Worm (Caenorhabditis elegans) whole organism, L1 larva: Measurements from ENCODE around the gene sek-6.

ENCODE experiments used
- C16A3.4 ChIP-seq: fragments of 150-350 bp; optimal IDR thresholded peaks from 2 replicates; lab custom pipeline; 2014; ENCODE audit warnings: missing biosample characterization, missing genetic modification characterization
- F16B12.6 ChIP-seq: fragments of 150-350 bp; optimal IDR thresholded peaks from 2 replicates; lab custom pipeline; 2014; ENCODE audit warnings: missing biosample characterization, missing genetic modification characterization
- ama-1 ChIP-seq: fragments of 150-350 bp; optimal IDR thresholded peaks from 2 replicates; lab custom pipeline; 2014
- blmp-1 ChIP-seq: fragments of 150-350 bp; optimal IDR thresholded peaks from 2 replicates; lab custom pipeline; 2014; ENCODE audit warnings: missing biosample characterization, missing genetic modification characterization
- ceh-63 ChIP-seq: fragments of 200-800 bp; sonication (Bioruptor generic); optimal IDR thresholded peaks from 2 replicates; lab custom pipeline; 2018; ENCODE audit warnings: mild to moderate bottlenecking, missing genetic modification characterization, missing compliant biosample characterization
- ceh-82 ChIP-seq, 3 experiments: fragments of 150-350 bp in 1 of 3; sonication (generic microtip) in 2 of 3; optimal IDR thresholded peaks; 2 replicates each; lab custom pipeline; 2014 to 2017; ENCODE audit warnings: missing biosample characterization in 3 of 3, missing genetic modification characterization in 3 of 3
- ces-1 ChIP-seq: fragments of 150-350 bp; optimal IDR thresholded peaks from 2 replicates; lab custom pipeline; 2014; ENCODE audit warnings: missing biosample characterization, missing genetic modification reagents, missing genetic modification characterization
- efl-1 ChIP-seq, 4 experiments: fragments of 150-350 bp; optimal IDR thresholded peaks in 3 of 4; peaks in 1 of 4; 1 replicate in 1 of 4; 2 replicates in 3 of 4; lab custom pipeline; 2014; ENCODE audit warnings: missing biosample characterization in 2 of 4, missing genetic modification characterization in 2 of 4, missing genetic modification reagents in 2 of 4
- elt-3 ChIP-seq, 6 experiments: fragments of 150-350 bp in 1 of 6; sonication (generic microtip); optimal IDR thresholded peaks; 2 replicates each; lab custom pipeline; 2017 to 2018; ENCODE audit warnings: missing biosample characterization in 6 of 6, missing genetic modification characterization in 6 of 6, inconsistent platforms in 1 of 6
- fkh-10 ChIP-seq: sonication (generic microtip); optimal IDR thresholded peaks from 2 replicates; lab custom pipeline; 2017; ENCODE audit warnings: missing biosample characterization, missing genetic modification reagents, missing genetic modification characterization
- fos-1 ChIP-seq: fragments of 150-350 bp; optimal IDR thresholded peaks from 2 replicates; lab custom pipeline; 2014; ENCODE audit warnings: missing biosample characterization, missing genetic modification characterization
- hlh-4 ChIP-seq: sonication (generic microtip); optimal IDR thresholded peaks from 2 replicates; lab custom pipeline; 2016; ENCODE audit warnings: mild to moderate bottlenecking, missing genetic modification characterization, missing compliant biosample characterization
- hpl-2 ChIP-seq: fragments of 150-350 bp; optimal IDR thresholded peaks from 2 replicates; lab custom pipeline; 2014; ENCODE audit warnings: missing biosample characterization, missing genetic modification reagents, missing genetic modification characterization
- irx-1 ChIP-seq: sonication (generic microtip); optimal IDR thresholded peaks from 2 replicates; lab custom pipeline; 2016; ENCODE audit warnings: missing genetic modification characterization, missing compliant biosample characterization
- lin-14 ChIP-seq: fragments of 200-800 bp; sonication (Bioruptor generic); optimal IDR thresholded peaks from 2 replicates; lab custom pipeline; 2018; ENCODE audit warnings: mild to moderate bottlenecking, missing genetic modification characterization, moderate library complexity, missing compliant biosample characterization
- lin-15B ChIP-seq: fragments of 150-350 bp; sonication (generic microtip); optimal IDR thresholded peaks from 3 replicates; lab custom pipeline; 2014; ENCODE audit warnings: missing biosample characterization, missing genetic modification characterization
- lin-39 ChIP-seq: fragments of 150-350 bp; optimal IDR thresholded peaks from 2 replicates; lab custom pipeline; 2014; ENCODE audit warnings: missing biosample characterization, missing genetic modification reagents, missing genetic modification characterization
- lsy-2 ChIP-seq, 2 experiments: fragments of 150-350 bp; optimal IDR thresholded peaks; 2 replicates each; lab custom pipeline; 2014; ENCODE audit warnings: missing biosample characterization in 2 of 2, missing genetic modification characterization in 2 of 2
- mdl-1 ChIP-seq, 2 experiments: fragments of 150-350 bp; optimal IDR thresholded peaks; 2 replicates each; lab custom pipeline; 2014 to 2017; ENCODE audit warnings: missing biosample characterization in 2 of 2, missing genetic modification characterization in 2 of 2, inconsistent platforms in 1 of 2
- mef-2 ChIP-seq: fragments of 150-350 bp; optimal IDR thresholded peaks from 2 replicates; lab custom pipeline; 2014; ENCODE audit warnings: missing biosample characterization, missing genetic modification characterization
- mep-1 ChIP-seq: fragments of 150-350 bp; optimal IDR thresholded peaks from 2 replicates; lab custom pipeline; 2014; ENCODE audit warnings: missing biosample characterization, missing genetic modification characterization
- nhr-19 ChIP-seq: fragments of 200-800 bp; sonication (Bioruptor generic); conservative IDR thresholded peaks from 2 replicates; pipeline ENCODE4 v1.3.6; 2022; ENCODE audit warnings: missing genetic modification characterization, missing compliant biosample characterization
- nhr-20 ChIP-seq: sonication (generic microtip); optimal IDR thresholded peaks from 2 replicates; lab custom pipeline; 2016; ENCODE audit warnings: mild to moderate bottlenecking, missing genetic modification characterization, missing compliant biosample characterization
- nhr-237 ChIP-seq: fragments of 150-350 bp; optimal IDR thresholded peaks from 2 replicates; lab custom pipeline; 2014; ENCODE audit warnings: missing biosample characterization, missing genetic modification characterization
- nhr-28 ChIP-seq: fragments of 150-350 bp; optimal IDR thresholded peaks from 2 replicates; lab custom pipeline; 2014; ENCODE audit warnings: missing biosample characterization, missing genetic modification characterization
- nhr-47 ChIP-seq: sonication (generic microtip); optimal IDR thresholded peaks from 2 replicates; lab custom pipeline; 2016; ENCODE audit warnings: mild to moderate bottlenecking, missing genetic modification characterization, moderate library complexity, missing compliant biosample characterization
- nhr-71 ChIP-seq: sonication (generic microtip); optimal IDR thresholded peaks from 2 replicates; lab custom pipeline; 2016; ENCODE audit warnings: mild to moderate bottlenecking, missing genetic modification characterization, moderate library complexity, missing compliant biosample characterization
- nhr-77 ChIP-seq: fragments of 150-350 bp; optimal IDR thresholded peaks from 2 replicates; lab custom pipeline; 2014; ENCODE audit warnings: missing biosample characterization, missing genetic modification characterization
- nhr-85 ChIP-seq: sonication (generic microtip); peaks from one replicate; lab custom pipeline; 2016; ENCODE audit warnings: missing genetic modification characterization, inconsistent platforms, missing compliant biosample characterization
- nhr-90 ChIP-seq: sonication (generic microtip); optimal IDR thresholded peaks from 2 replicates; lab custom pipeline; 2016; ENCODE audit warnings: mild to moderate bottlenecking, missing genetic modification characterization, missing compliant biosample characterization; ENCODE audit not compliant: poor library complexity
- rnt-1 ChIP-seq: sonication (generic microtip); optimal IDR thresholded peaks from 2 replicates; lab custom pipeline; 2016; ENCODE audit warnings: mild to moderate bottlenecking, missing genetic modification characterization, moderate library complexity, missing compliant biosample characterization
- snpc-4 ChIP-seq: fragments of 150-350 bp; optimal IDR thresholded peaks from 2 replicates; lab custom pipeline; 2014; ENCODE audit warnings: missing biosample characterization, missing genetic modification characterization
- snu-23 ChIP-seq: sonication (generic microtip); optimal IDR thresholded peaks from 2 replicates; lab custom pipeline; 2016; ENCODE audit warnings: missing genetic modification characterization, missing compliant biosample characterization
- sox-4 ChIP-seq: sonication (generic microtip); optimal IDR thresholded peaks from 2 replicates; lab custom pipeline; 2016; ENCODE audit warnings: missing genetic modification characterization, missing compliant biosample characterization
- sup-37 ChIP-seq: fragments of 200-800 bp; sonication (Bioruptor generic); optimal IDR thresholded peaks from 2 replicates; lab custom pipeline; 2018; ENCODE audit warnings: mild to moderate bottlenecking, missing genetic modification characterization, missing compliant biosample characterization
- swsn-7 ChIP-seq: sonication (generic microtip); optimal IDR thresholded peaks from 2 replicates; lab custom pipeline; 2016; ENCODE audit warnings: missing genetic modification characterization, missing compliant biosample characterization
- unc-130 ChIP-seq: fragments of 150-350 bp; optimal IDR thresholded peaks from 2 replicates; lab custom pipeline; 2017; ENCODE audit warnings: missing biosample characterization, missing genetic modification characterization, inconsistent platforms
- unc-30 ChIP-seq: sonication (generic microtip); optimal IDR thresholded peaks from 2 replicates; lab custom pipeline; 2017; ENCODE audit warnings: missing biosample characterization, missing genetic modification characterization
- unc-86 ChIP-seq: sonication (generic microtip); optimal IDR thresholded peaks from 2 replicates; lab custom pipeline; 2016; ENCODE audit warnings: missing genetic modification characterization, missing compliant biosample characterization
- vab-15 ChIP-seq: sonication (generic microtip); optimal IDR thresholded peaks from 2 replicates; lab custom pipeline; 2017; ENCODE audit warnings: missing genotype, mild to moderate bottlenecking, missing genetic modification characterization, missing compliant biosample characterization
- xbp-1 ChIP-seq: sonication (generic microtip); optimal IDR thresholded peaks from 2 replicates; lab custom pipeline; 2016; ENCODE audit warnings: missing genetic modification characterization, missing compliant biosample characterization
- zag-1 ChIP-seq: fragments of 150-350 bp; optimal IDR thresholded peaks from 2 replicates; lab custom pipeline; 2014; ENCODE audit warnings: missing biosample characterization, missing genetic modification characterization
- zip-4 ChIP-seq: fragments of 200-800 bp; sonication (Bioruptor generic); optimal IDR thresholded peaks from 2 replicates; lab custom pipeline; 2018; ENCODE audit warnings: mild to moderate bottlenecking, missing genetic modification characterization, moderate library complexity, missing compliant biosample characterization

sek-6 gene

ce11 chrX:10008664-10009063, 22.3 kb upstream of the sek-6 start, which contains the start of gene F19C6.3:
F19C6.3 (minus strand) TSS chrX:10008764.
- TF ChIP-seq nhr-71 (tag; lab: Kevin White, UChicago) (no peak), efl-1 (optimal IDR thresholded peaks at IDR 0.05; lab: Kevin White, UChicago) (no peak), efl-1 (GFP tag; optimal IDR thresholded peaks at IDR 0.05 in 1 of 2; lab: Kevin White, UChicago) (peak in 1 of 2 experiments; percentile 19), zip-4 (GFP tag; lab: Kevin White, UChicago) (no peak), ceh-63 (GFP tag; lab: Kevin White, UChicago) (no peak), irx-1 (tag; lab: Kevin White, UChicago) (no peak), unc-86 (no peak)

- TF ChIP-seq nhr-90 (tag; lab: Kevin White, UChicago) (no peak), fkh-10 (GFP tag; lab: Kevin White, UChicago) (peak; percentile 73)
These were observed 21.0 kb upstream of the sek-6 start for ce11 chrX:10009985-10010384.

- no peak for TF ChIP-seq hlh-4
- TF ChIP-seq nhr-237 (tag; lab: Kevin White, UChicago): no peak
- TF ChIP-seq mef-2 (tag; lab: Kevin White, UChicago): no peak
- no peak for TF ChIP-seq sup-37
- TF ChIP-seq xbp-1: no peak
- TF ChIP-seq ama-1 (lab: Kevin White, UChicago): no peak
- TF ChIP-seq unc-30: no peak
- no peak for TF ChIP-seq efl-1 (optimal IDR thresholded peaks at IDR 0.05; lab: Kevin White, UChicago)
- TF ChIP-seq efl-1 (GFP tag; optimal IDR thresholded peaks at IDR 0.05 in 1 of 2; lab: Kevin White, UChicago): no peak
These were observed 12.8 kb upstream of the sek-6 start, which contains the start of gene F19C6.4 for ce11 chrX:10017975-10018654. F19C6.4 (minus strand) TSS chrX:10018025.

- TF ChIP-seq lin-14 (GFP tag; lab: Kevin White, UChicago): peak; percentile 25
- TF ChIP-seq rnt-1: peak; percentile 5
- no peak for TF ChIP-seq swsn-7 (tag; lab: Kevin White, UChicago)
- no peak for TF ChIP-seq nhr-19 (GFP tag; lab: Robert Waterston, UW)
These were observed 8.9 kb upstream of the sek-6 start, which contains the start of gene F42G10.1 for ce11 chrX:10022016-10022415. F42G10.1 (minus strand) TSS chrX:10022166.

- TF ChIP-seq lin-15B (tag; lab: Kevin White, UChicago): no peak
- TF ChIP-seq fos-1 (tag; lab: Kevin White, UChicago): peak; percentile 23
- TF ChIP-seq rnt-1: peak; percentile 42
- TF ChIP-seq nhr-28: no peak
- TF ChIP-seq mep-1: peak; percentile 77
- peak; percentile 60 for TF ChIP-seq swsn-7 (tag; lab: Kevin White, UChicago)
- no peak for TF ChIP-seq irx-1 (tag; lab: Kevin White, UChicago)
- TF ChIP-seq efl-1 (optimal IDR thresholded peaks at IDR 0.05; lab: Kevin White, UChicago): peak; percentile 18 to 42
- TF ChIP-seq efl-1 (GFP tag; optimal IDR thresholded peaks at IDR 0.05 in 1 of 2; lab: Kevin White, UChicago): peak in 1 of 2 experiments; percentile 81
- peak in 1 of 2 experiments; percentile 71 for TF ChIP-seq lsy-2 (tag; optimal IDR thresholded peaks at IDR 0.05; lab: Kevin White, UChicago)
- TF ChIP-seq snpc-4: no peak
- peak; percentile 48 for TF ChIP-seq nhr-77
- TF ChIP-seq hpl-2 (GFP tag; lab: Kevin White, UChicago): no peak
- TF ChIP-seq elt-3 (tag; optimal IDR thresholded peaks at IDR 0.05; lab: Kevin White, UChicago): peak in 3 of 6 experiments; percentile 41 to 65 (median 64)
- no peak for TF ChIP-seq unc-30
- TF ChIP-seq nhr-71 (tag; lab: Kevin White, UChicago): peak; percentile 70
- peak; percentile 74 for TF ChIP-seq snu-23 (GFP tag; lab: Kevin White, UChicago)
- TF ChIP-seq nhr-47 (tag; lab: Kevin White, UChicago): peak; percentile 49
- TF ChIP-seq nhr-237 (tag; lab: Kevin White, UChicago): no peak
- TF ChIP-seq vab-15 (tag; lab: Kevin White, UChicago): no peak
- TF ChIP-seq lin-39 (tag; lab: Kevin White, UChicago): no peak
- TF ChIP-seq zag-1 (tag; lab: Kevin White, UChicago): no peak
- TF ChIP-seq xbp-1: peak; percentile 45
- TF ChIP-seq ceh-82 (tag; optimal IDR thresholded peaks at IDR 0.05; lab: Kevin White, UChicago): peak; percentile 2 to 40 (median 34)
- no peak for TF ChIP-seq sox-4 (tag; lab: Kevin White, UChicago)
- no peak for TF ChIP-seq F16B12.6 (tag; lab: Kevin White, UChicago)
- TF ChIP-seq blmp-1 (tag; lab: Kevin White, UChicago): peak; percentile 92
- peak; percentile 60 for TF ChIP-seq C16A3.4 (tag; lab: Kevin White, UChicago)
- no peak for TF ChIP-seq ces-1 (GFP tag; lab: Kevin White, UChicago)
- TF ChIP-seq nhr-20 (tag; lab: Kevin White, UChicago): peak; percentile 70
- peak; percentile 86 for TF ChIP-seq nhr-85 (tag; lab: Kevin White, UChicago)
- peak in 1 of 2 experiments; percentile 74 for TF ChIP-seq mdl-1 (tag; optimal IDR thresholded peaks at IDR 0.05; lab: Kevin White, UChicago)
- peak; percentile 46 for TF ChIP-seq unc-130 (tag; lab: Kevin White, UChicago)
These were observed 4.6 kb upstream of the sek-6 start for ce11 chrX:10026347-10026746.
